Worm (Caenorhabditis elegans) whole organism, L4/young adult: ENCODE data around the gene F47G3.1.
A peak's percentile ranks its signal among the peaks of the same experiment; 100 is the strongest.

ENCODE experiments used
- W03F9.2 ChIP-seq: fragments of 150-350 bp; optimal IDR thresholded peaks from 2 replicates; lab custom pipeline; 2014; ENCODE audit warnings: missing biosample characterization, missing genetic modification characterization
- dao-5 ChIP-seq: sonication (generic microtip); optimal IDR thresholded peaks from 2 replicates; lab custom pipeline; 2016; ENCODE audit warnings: missing genotype, missing genetic modification characterization, moderate library complexity, missing compliant biosample characterization
- him-1 ChIP-seq: sonication (generic microtip); optimal IDR thresholded peaks from 2 replicates; lab custom pipeline; 2016; ENCODE audit warnings: missing genotype, missing genetic modification reagents, missing genetic modification characterization, missing compliant biosample characterization

Gene F47G3.1

DNA sequence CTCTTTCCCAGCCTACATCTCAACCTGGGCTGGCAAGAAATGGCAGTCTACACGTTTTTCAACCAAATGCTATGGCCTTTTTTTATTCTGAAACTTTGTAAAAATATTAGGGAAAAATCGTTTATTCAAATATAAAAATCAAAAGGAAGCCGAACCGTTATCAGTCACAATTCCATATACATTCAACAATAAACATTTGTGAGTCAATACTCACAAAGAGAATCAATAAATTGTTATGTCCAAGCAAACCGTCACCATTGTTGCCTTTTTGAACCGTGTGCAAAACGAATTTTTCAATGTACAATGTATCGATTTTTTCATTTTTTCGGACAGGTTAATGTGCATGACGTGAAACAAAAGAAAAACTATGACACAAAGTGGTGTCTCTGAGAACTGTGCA is 16.5 kb upstream of the F47G3.1 start:
- TF ChIP-seq dao-5 (tag; lab: Kevin White, UChicago): no peak
- no peak for TF ChIP-seq W03F9.2 (tag; lab: Kevin White, UChicago)
- TF ChIP-seq him-1 (tag; lab: Kevin White, UChicago): no peak

DNA sequence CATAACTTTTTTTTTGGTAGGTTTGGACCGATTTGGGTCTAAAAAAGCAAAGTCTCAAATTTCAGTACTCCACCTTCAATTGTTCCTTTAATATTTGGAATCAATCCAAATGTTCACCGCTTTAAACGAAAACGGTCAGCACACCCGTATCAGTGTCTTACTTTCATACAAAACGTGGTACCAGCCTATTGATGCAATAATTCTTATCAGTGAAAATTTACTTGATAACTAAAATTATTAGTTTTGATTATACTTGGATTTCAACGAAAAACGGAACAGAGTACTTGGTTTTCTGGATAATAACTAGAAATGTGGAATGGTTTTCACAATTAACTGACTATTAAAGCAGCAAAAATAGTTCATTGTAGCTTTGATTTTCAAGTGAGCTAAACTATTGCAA is 14.9 kb upstream of the F47G3.1 start:
- TF ChIP-seq W03F9.2 (tag; lab: Kevin White, UChicago): no peak
- TF ChIP-seq him-1 (tag; lab: Kevin White, UChicago): no peak
- TF ChIP-seq dao-5 (tag; lab: Kevin White, UChicago): no peak

DNA sequence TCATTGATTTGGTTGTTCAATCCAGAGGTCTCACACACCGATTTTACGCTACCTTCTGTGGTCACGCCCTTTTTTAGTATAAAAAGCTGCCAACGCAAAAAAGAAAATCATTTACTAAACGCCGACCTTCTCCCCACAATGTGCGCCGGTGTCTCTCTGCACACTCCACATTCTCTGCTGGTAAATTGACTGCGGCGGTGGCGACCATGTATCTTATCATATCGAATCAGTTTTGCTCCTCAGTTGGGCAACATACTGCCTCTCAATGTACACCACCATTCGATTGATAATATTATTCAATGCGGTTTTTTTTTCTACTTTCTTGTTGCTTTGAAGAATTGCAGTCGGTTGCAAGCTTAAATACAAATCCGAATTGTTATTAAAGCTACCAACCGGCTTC is 13.4 kb upstream of the F47G3.1 start:
- TF ChIP-seq dao-5 (tag; lab: Kevin White, UChicago) (no peak), him-1 (tag; lab: Kevin White, UChicago) (no peak), W03F9.2 (tag; lab: Kevin White, UChicago) (no peak)

DNA sequence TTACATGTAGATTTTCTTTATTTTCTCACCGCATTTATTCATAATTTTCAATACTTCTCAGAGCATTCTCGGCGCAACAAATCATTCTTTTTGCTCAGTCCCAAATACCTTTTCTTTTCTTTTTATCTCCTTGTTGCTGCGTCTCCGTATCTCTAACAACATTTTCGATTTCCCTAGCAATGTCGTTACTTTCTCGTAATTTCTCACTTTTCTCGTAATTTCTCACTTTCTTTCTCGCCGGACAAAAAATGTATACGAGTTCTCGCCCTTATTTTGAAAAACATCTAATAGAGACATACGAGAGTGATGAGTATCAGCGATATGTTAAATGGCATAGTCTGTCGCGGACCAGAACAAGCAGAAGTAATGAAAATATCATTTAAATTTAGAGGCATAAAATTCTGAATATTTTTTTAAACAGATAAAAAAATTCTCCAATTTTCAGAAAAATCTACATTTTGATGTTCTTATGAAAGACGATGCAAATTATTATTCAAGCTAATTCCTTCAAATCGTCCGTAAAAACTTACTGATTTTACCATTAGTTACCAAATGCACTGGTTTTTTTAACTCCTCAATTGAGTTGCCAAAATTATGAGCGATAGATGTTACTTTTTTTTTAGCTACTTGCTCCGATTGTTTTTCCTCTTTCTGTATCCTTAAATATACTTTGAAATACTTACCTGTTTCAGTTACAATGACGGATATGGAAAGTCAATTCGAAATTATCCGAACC is 10.1 kb upstream of the F47G3.1 start, which contains the start of gene F47G3.3:
Gene F47G3.3 (plus strand): TSS at position 686 of the 736 bp plus-strand sequence.
- no peak for TF ChIP-seq dao-5 (tag; lab: Kevin White, UChicago)
- no peak for TF ChIP-seq W03F9.2 (tag; lab: Kevin White, UChicago)
- TF ChIP-seq him-1 (tag; lab: Kevin White, UChicago): no peak

DNA sequence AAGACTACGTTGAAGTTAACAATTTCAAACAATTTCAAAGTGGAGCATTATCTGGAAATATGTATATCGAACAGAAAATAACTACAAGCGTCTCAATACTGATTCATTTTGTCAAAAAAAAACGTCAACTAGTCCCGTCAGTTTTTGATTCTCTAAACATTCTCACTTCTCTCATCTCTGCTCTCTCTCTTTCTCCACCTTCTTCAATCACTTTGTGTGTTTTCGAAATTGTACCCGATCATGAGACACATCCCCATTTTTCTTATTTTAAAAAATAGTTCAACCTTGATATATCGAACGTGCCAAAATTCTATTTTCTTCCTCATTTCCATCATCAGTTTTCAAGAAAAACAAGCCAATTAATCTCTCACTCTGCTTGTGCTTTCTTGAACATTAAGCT is 4.7 kb upstream of the F47G3.1 start:
- no peak for TF ChIP-seq W03F9.2 (tag; lab: Kevin White, UChicago)
- TF ChIP-seq dao-5 (tag; lab: Kevin White, UChicago): no peak
- no peak for TF ChIP-seq him-1 (tag; lab: Kevin White, UChicago)

DNA sequence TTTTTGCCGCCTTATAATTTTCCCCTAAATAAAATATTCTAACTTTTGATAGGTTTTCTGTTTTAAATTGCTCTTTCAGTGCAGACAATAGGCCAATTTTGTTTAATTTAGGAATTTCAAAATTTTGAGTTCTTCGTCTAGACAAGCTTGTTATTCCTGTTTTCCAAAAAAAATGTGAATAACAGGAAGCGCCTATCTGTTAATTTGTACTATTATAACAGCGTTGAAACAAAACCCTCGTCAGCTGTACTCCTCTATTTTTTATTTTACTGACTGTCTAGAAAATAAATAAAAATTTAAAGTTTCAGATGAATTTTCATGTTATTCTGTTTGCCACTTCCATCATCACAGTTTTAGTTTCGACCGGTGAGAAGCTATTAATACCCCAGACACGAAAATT is 4.3 kb upstream of the F47G3.1 start, which contains the start of gene F47G3.4:
Gene F47G3.4 (plus strand): TSS at position 301 of the 400 bp plus-strand sequence.
- TF ChIP-seq W03F9.2 (tag; lab: Kevin White, UChicago) (no peak), him-1 (tag; lab: Kevin White, UChicago) (no peak), dao-5 (tag; lab: Kevin White, UChicago) (no peak)

DNA sequence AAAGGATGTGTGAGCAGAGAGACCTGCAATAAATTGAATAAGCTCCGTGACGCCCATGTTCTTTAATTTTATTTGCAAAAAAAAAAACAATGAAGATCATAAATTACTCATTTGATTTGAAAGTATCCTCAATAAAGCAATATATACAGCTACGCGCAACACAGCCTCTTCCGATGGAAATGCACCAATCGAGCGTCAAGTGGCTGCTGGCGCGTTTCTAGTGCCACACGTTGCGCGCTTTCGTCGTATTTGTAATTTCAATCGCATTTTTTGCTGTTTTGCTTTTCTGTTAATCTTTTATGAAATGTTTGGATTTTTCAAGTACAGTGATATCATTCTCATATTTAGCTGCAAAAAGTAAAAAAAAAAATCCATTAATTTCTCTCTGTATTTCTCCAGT is 3.3 kb upstream of the F47G3.1 start:
- TF ChIP-seq W03F9.2 (tag; lab: Kevin White, UChicago) (peak; percentile 17), him-1 (tag; lab: Kevin White, UChicago) (no peak)

DNA sequence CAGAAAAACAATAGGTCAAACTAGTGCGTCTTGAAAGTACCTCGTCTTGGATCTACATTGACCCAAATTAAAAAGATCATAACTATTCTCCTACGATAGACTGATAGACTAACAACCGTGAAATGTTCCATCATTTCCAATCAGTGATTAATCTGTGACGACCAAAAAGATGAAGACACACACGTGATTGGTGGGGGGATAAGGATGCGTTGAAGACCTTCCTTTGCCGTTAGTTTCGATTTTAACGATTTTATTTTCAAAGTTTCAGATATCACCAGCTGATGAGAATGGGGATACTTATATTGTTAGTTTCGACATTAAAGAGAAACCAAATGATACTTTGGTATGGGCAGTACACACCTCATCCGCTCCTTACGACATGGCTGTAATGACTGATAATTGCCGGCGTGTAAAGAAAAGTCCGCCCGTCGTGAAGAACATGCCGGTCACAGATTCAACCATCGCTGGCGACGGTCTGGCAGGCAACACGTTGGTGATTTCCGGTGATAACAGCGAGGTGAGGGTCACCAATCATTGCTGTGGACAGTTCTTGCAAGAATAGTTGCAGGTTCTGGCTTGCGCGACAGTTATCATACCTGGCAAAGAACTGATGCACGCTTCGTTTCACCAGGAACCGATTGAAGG is 1.5 kb downstream of the F47G3.1 start:
- TF ChIP-seq dao-5 (tag; lab: Kevin White, UChicago): no peak
- TF ChIP-seq him-1 (tag; lab: Kevin White, UChicago): no peak
- TF ChIP-seq W03F9.2 (tag; lab: Kevin White, UChicago): no peak

DNA sequence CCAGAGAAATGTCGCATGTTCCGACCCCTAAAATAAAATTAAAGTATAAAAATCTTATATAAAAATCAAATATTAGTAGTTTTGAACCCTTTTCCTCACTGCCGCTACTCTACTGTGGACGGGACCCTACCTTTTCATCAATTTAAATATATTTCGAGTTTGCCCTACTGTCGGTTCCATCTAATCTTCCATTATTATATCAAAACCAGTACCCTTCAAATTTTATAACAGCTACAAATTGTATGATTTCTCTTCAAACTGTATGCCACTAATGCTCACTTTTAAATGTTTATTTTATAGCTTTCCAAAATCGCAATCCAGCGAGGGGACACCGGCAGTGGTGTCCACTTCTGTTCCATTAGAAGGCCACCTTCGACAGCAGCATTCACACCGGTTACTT is 9.4 kb downstream of the F47G3.1 start, which contains the start of gene C43H6.6:
Gene C43H6.6 (plus strand): TSS at position 301 of the 400 bp plus-strand sequence.
- TF ChIP-seq dao-5 (tag; lab: Kevin White, UChicago) (no peak), W03F9.2 (tag; lab: Kevin White, UChicago) (no peak), him-1 (tag; lab: Kevin White, UChicago) (no peak)

DNA sequence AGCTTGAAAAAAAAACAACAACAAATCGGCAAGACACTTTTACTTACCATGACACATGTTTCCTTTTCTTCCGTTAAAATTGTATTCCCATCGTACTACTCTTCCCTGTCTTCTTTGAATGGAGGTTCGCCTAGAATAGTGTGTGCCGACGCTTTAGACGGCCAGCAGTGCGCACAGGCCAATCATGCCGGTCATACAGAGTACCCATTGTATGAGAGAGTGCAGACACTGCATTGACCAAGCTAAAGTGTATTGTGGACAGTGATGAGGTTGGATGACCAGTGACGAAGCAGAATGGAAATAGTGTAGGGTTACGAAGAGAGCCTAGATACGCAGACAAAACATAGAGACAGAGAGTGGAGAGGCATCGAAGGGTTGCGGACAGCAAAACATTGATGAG is 16.3 kb downstream of the F47G3.1 start, which contains the start of gene dhhc-9:
Gene dhhc-9 (minus strand): TSS at position 154 of the 400 bp plus-strand sequence.
- TF ChIP-seq W03F9.2 (tag; lab: Kevin White, UChicago): no peak
- peak; percentile 6 for TF ChIP-seq him-1 (tag; lab: Kevin White, UChicago)

DNA sequence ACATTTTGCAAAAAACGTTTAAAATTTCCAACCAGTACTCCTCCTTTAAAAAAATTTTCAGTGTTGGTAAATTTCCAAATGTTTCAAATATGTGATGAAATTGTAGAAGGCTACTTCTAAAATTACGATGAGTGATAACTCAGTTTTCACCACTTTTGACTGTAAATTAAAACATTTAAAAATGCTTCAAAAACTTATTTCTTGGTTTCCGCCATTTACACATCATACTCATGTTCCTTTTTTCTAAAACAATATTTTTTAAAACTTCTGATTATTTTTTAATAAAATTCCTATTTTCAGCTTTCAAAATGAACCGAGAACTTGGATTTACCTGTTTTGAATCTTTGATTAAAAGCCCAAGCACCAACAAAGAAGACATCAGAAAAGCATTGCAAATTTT is 18.2 kb downstream of the F47G3.1 start, which contains the start of gene C43H6.4:
Gene C43H6.4 (plus strand): TSS at position 301 of the 400 bp plus-strand sequence.
- TF ChIP-seq him-1 (tag; lab: Kevin White, UChicago): no peak
- TF ChIP-seq W03F9.2 (tag; lab: Kevin White, UChicago): no peak
- no peak for TF ChIP-seq dao-5 (tag; lab: Kevin White, UChicago)

DNA sequence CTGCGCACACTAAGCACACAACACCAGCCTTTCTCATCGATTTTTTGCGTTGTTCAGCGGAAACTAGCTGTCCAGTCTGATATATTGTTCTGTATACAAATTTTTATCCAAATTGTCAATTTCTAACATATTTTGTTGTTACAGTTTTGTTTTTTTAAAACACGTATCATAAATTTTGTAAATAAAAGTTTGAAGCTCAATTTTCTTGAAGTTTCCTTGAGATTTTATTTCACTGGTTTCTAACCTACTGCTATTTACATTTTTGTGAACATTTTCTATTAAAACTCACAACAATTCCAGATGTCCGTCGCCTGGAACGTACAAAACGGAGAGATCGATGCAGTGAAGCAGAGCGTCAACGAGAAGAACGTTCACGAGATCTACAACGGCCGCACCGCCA is 21.6 kb downstream of the F47G3.1 start, which contains the start of gene mtpn-1:
Gene mtpn-1 (plus strand): TSS at position 301 of the 400 bp plus-strand sequence.
- TF ChIP-seq dao-5 (tag; lab: Kevin White, UChicago): no peak
- TF ChIP-seq him-1 (tag; lab: Kevin White, UChicago): no peak
- TF ChIP-seq W03F9.2 (tag; lab: Kevin White, UChicago): no peak

DNA sequence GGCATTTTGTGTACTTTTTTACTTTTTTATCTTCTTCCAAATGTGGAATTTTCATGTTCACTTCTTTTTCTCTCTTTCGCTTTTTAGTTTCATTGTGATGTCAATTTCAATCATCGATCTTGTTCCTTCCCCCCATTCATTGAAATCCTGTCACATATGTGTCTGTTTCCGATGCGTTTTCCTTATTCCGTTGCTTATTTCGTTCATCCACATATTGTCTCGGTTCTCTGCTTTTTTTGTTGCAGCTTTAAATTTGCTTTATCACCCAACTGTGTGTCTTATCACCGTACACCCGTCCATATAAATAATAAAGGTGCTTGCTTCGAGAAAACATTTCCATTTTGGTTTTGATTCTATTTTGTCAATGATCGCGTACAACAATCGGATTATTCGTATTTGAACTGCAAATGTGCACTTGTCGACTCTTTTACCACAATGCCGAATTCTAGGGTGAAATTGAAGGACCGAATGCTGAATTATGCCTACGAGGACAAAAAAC is 23.7 kb downstream of the F47G3.1 start, which contains the start of the genes C43H6.12 and trpp-12:
Gene C43H6.12 (plus strand): TSS at position 365 of the 499 bp plus-strand sequence.
Gene trpp-12 (plus strand): TSS at position 449 of the 499 bp plus-strand sequence.
- no peak for TF ChIP-seq W03F9.2 (tag; lab: Kevin White, UChicago)
- TF ChIP-seq him-1 (tag; lab: Kevin White, UChicago): no peak
- TF ChIP-seq dao-5 (tag; lab: Kevin White, UChicago): no peak
